Worm (Caenorhabditis elegans) whole organism, midembryonic: ENCODE data around the gene sma-6.

Experiments
- T22C8.4 ChIP-seq: fragments of 200-800 bp; sonication (Bioruptor generic); IDR thresholded peaks from 2 replicates; pipeline ENCODE4 v1.3.6; 2022; ENCODE audit warnings: missing genetic modification characterization, missing compliant biosample characterization
- cog-1 ChIP-seq: sonication (generic microtip); optimal IDR thresholded peaks from 2 replicates; lab custom pipeline; 2016; ENCODE audit warnings: missing genetic modification characterization, missing compliant biosample characterization
- flt-1 ChIP-seq: fragments of 200-800 bp; sonication (Bioruptor generic); IDR thresholded peaks from 2 replicates; pipeline ENCODE4 v1.3.6; 2022; ENCODE audit warnings: missing genetic modification characterization, missing compliant biosample characterization
- klf-2 ChIP-seq: fragments of 200-800 bp; sonication (Bioruptor generic); conservative IDR thresholded peaks from 2 replicates; pipeline ENCODE4 v1.3.6; 2022; ENCODE audit warnings: missing genetic modification reagents, missing genetic modification characterization, missing compliant biosample characterization
- med-1 ChIP-seq: sonication (generic microtip); optimal IDR thresholded peaks from 2 replicates; lab custom pipeline; 2017; ENCODE audit warnings: missing genetic modification characterization, mild to moderate bottlenecking, missing compliant biosample characterization, antibody characterized with exemption, missing genetic modification reagents; ENCODE audit not compliant: insufficient read depth
- ref-1 ChIP-seq: fragments of 200-800 bp; sonication (Bioruptor generic); conservative IDR thresholded peaks from 2 replicates; pipeline ENCODE4 v1.3.6; 2022; ENCODE audit warnings: missing genetic modification reagents, missing genetic modification characterization, missing compliant biosample characterization
- tab-1 ChIP-seq: fragments of 200-800 bp; sonication (Bioruptor generic); IDR thresholded peaks from 2 replicates; pipeline ENCODE4 v1.3.6; 2022; ENCODE audit warnings: missing genetic modification characterization, missing compliant biosample characterization
- ztf-23 ChIP-seq: fragments of 200-800 bp; sonication (Bioruptor generic); IDR thresholded peaks from 2 replicates; pipeline ENCODE4 v1.3.6; 2022; ENCODE audit warnings: missing genetic modification reagents, missing genetic modification characterization, missing compliant biosample characterization
- ztf-29 ChIP-seq: fragments of 200-800 bp; sonication (Bioruptor generic); IDR thresholded peaks from 2 replicates; pipeline ENCODE4 v1.3.6; 2022; ENCODE audit warnings: missing genetic modification reagents, missing genetic modification characterization, missing compliant biosample characterization

sma-6 gene

DNA sequence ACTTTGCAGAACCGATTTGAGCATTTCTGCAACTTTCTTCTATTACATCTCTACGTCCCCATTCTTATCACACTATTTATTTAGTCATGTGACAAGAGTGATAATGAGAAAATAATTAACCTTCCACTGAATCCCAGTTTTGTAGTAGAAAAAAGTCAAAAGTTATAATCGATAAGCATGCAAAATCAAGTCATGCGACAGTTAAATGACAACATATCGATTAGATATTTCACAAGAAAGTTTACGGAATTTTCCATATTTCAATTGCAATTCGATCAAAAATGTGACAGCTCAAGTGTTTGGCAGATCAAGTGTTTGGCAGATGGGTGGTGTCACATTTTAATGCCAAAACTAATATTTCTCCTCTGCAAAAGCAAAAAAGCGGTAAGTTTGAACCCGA, 50.4 kb downstream of the sma-6 start:
- TF ChIP-seq T22C8.4 (GFP tag; lab: Robert Waterston, UW) = no peak
- TF ChIP-seq med-1 (GFP tag; lab: Kevin White, UChicago) = no peak
- no peak for TF ChIP-seq flt-1 (GFP tag; lab: Robert Waterston, UW)
- no peak for TF ChIP-seq ztf-29 (GFP tag; lab: Robert Waterston, UW)
- TF ChIP-seq cog-1 = no peak
- no peak for TF ChIP-seq ztf-23 (GFP tag; lab: Robert Waterston, UW)
- no peak for TF ChIP-seq klf-2
- TF ChIP-seq tab-1 = no peak
- TF ChIP-seq ref-1 (GFP tag; lab: Robert Waterston, UW) = no peak

DNA sequence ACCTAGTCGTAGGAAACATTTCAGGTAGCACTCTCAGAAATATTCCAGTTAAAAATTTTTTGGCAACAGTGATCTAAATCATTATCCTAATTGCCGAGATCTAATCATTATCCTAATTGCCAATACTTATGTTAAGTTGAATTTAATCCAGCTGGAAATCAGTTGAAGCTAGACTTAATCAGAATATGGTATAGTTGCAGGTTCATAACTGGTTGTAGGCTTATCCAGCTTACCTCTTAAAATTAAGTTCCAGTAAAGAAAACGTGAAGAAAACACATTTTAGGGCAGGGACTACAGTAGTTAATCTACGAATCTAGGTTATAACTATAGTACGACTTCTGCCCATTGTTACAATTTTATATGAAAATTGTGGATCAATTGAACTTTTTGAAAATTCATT, 52.4 kb downstream of the sma-6 start:
- no peak for TF ChIP-seq cog-1
- TF ChIP-seq ref-1 (GFP tag; lab: Robert Waterston, UW) = no peak
- no peak for TF ChIP-seq T22C8.4 (GFP tag; lab: Robert Waterston, UW)
- no peak for TF ChIP-seq med-1 (GFP tag; lab: Kevin White, UChicago)
- TF ChIP-seq tab-1 = no peak
- TF ChIP-seq klf-2 = no peak
- no peak for TF ChIP-seq ztf-23 (GFP tag; lab: Robert Waterston, UW)
- no peak for TF ChIP-seq flt-1 (GFP tag; lab: Robert Waterston, UW)
- no peak for TF ChIP-seq ztf-29 (GFP tag; lab: Robert Waterston, UW)
